Fruit fly (Drosophila melanogaster): ENCODE results near the gene CG6769.

- no peak for TF ChIP-seq pan (optimal IDR thresholded peaks at IDR 0.05)
- TF ChIP-seq CG8478 (optimal IDR thresholded peaks at IDR 0.05) = no peak
- no peak for TF ChIP-seq usp (GFP tag; optimal IDR thresholded peaks at IDR 0.05)
- TF ChIP-seq Dll (optimal IDR thresholded peaks at IDR 0.05) = no peak
- TF ChIP-seq EcR (GFP tag; optimal IDR thresholded peaks at IDR 0.05) = no peak
These were observed 4.8 kb upstream of the CG6769 start, which contains the start of gene Mco4 for dm6 chrX:17856029-17856428.

All from whole organism.